Worm (Caenorhabditis elegans) whole organism, young adult: ENCODE data around the gene tost-1.

ENCODE experiments used
- F55B11.4 ChIP-seq: sonication (generic microtip); optimal IDR thresholded peaks from 2 replicates; lab custom pipeline; 2016; ENCODE audit warnings: missing compliant biosample characterization, missing genetic modification characterization, borderline replicate concordance; ENCODE audit not compliant: insufficient read depth
- akir-1 ChIP-seq: fragments of 200-800 bp; sonication (Bioruptor generic); optimal IDR thresholded peaks from 2 replicates; lab custom pipeline; 2018; ENCODE audit warnings: mild to moderate bottlenecking, missing genetic modification characterization, moderate library complexity, missing compliant biosample characterization
- chd-7 ChIP-seq: sonication (generic microtip); optimal IDR thresholded peaks from 2 replicates; lab custom pipeline; 2016; ENCODE audit warnings: mild to moderate bottlenecking, missing genetic modification characterization, moderate library complexity, missing compliant biosample characterization
- hlh-12 ChIP-seq: sonication (generic microtip); optimal IDR thresholded peaks from 2 replicates; lab custom pipeline; 2016; ENCODE audit warnings: missing genetic modification characterization, missing compliant biosample characterization
- lin-35 ChIP-seq, 3 experiments: fragments of 150-350 bp in 2 of 3; sonication (generic microtip) in 1 of 3; optimal IDR thresholded peaks; 2 replicates each; lab custom pipeline; 2014 to 2018; ENCODE audit warnings: missing biosample characterization in 3 of 3, missing genetic modification characterization in 3 of 3, missing genetic modification reagents in 3 of 3
- mxl-1 ChIP-seq: sonication (generic microtip); optimal IDR thresholded peaks from 2 replicates; lab custom pipeline; 2016; ENCODE audit warnings: missing genetic modification characterization, missing compliant biosample characterization
- nhr-90 ChIP-seq: sonication (generic microtip); optimal IDR thresholded peaks from 2 replicates; lab custom pipeline; 2016; ENCODE audit warnings: missing genotype, mild to moderate bottlenecking, missing genetic modification characterization, missing compliant biosample characterization
- pha-4 ChIP-seq: fragments of 150-350 bp; sonication (generic microtip); optimal IDR thresholded peaks from 2 replicates; lab custom pipeline; 2014; ENCODE audit warnings: missing biosample characterization, missing genetic modification reagents, missing genetic modification characterization
- sea-2 ChIP-seq: fragments of 200-800 bp; sonication (Bioruptor generic); IDR thresholded peaks from 2 replicates; pipeline ENCODE4 v1.3.6; 2022; ENCODE audit warnings: missing genetic modification characterization, missing compliant biosample characterization
- ztf-25 ChIP-seq: fragments of 200-800 bp; sonication (Bioruptor generic); IDR thresholded peaks from 2 replicates; pipeline ENCODE4 v1.3.6; 2022; ENCODE audit warnings: missing genetic modification reagents, missing genetic modification characterization, missing compliant biosample characterization

ce11 chrIII:4909938-4910337, 31.8 kb upstream of the tost-1 start, which contains the start of gene F26F4.12:
- no peak for TF ChIP-seq chd-7 (tag; lab: Kevin White, UChicago)
- TF ChIP-seq sea-2 = no peak
- no peak for TF ChIP-seq F55B11.4 (tag; lab: Kevin White, UChicago)
- TF ChIP-seq lin-35 (GFP tag; optimal IDR thresholded peaks at IDR 0.05; lab: Kevin White, UChicago) = no peak
- TF ChIP-seq akir-1 = no peak
- no peak for TF ChIP-seq ztf-25 (GFP tag; lab: Robert Waterston, UW)
- no peak for TF ChIP-seq hlh-12 (tag; lab: Kevin White, UChicago)
- TF ChIP-seq mxl-1 (tag; lab: Kevin White, UChicago) = no peak
- no peak for TF ChIP-seq nhr-90 (tag; lab: Kevin White, UChicago)
- no peak for TF ChIP-seq pha-4 (tag; lab: Kevin White, UChicago)
